Fruit fly (Drosophila melanogaster) whole organism, embryonic: ENCODE measurements around the gene Gprk2.

Experiments used
- ATbp ChIP-seq: fragments of 200-800 bp; sonication (Bioruptor generic); optimal IDR thresholded peaks from 2 replicates; lab custom pipeline; 2017; ENCODE audit warnings: missing biosample characterization, mild to moderate bottlenecking, missing genetic modification characterization, missing genetic modification reagents
- Asciz ChIP-seq: fragments of 200-800 bp; sonication (Bioruptor generic); optimal IDR thresholded peaks from 2 replicates; lab custom pipeline; 2017; ENCODE audit warnings: missing biosample characterization, mild to moderate bottlenecking, missing genetic modification characterization, missing genetic modification reagents
- Blimp-1 ChIP-seq: fragments of 200-800 bp; sonication (Bioruptor generic); optimal IDR thresholded peaks from 3 replicates; lab custom pipeline; 2018; ENCODE audit warnings: missing biosample characterization, missing genetic modification characterization, mild to moderate bottlenecking, moderate library complexity, missing genetic modification reagents
- CG10147 ChIP-seq: fragments of 200-800 bp; sonication (Bioruptor generic); optimal IDR thresholded peaks from 2 replicates; lab custom pipeline; 2019; ENCODE audit warnings: missing biosample characterization, mild to moderate bottlenecking, missing genetic modification characterization, moderate library complexity
- CG11456 ChIP-seq: fragments of 200-800 bp; sonication (Bioruptor generic); IDR thresholded peaks from 3 replicates; pipeline ENCODE4 v1.3.6; 2022; ENCODE audit warnings: missing biosample characterization, missing genetic modification characterization
- CG11560 ChIP-seq: fragments of 200-800 bp; sonication (Bioruptor generic); IDR thresholded peaks from 3 replicates; pipeline ENCODE4 v1.3.6; 2022; ENCODE audit warnings: missing biosample characterization, missing genetic modification characterization
- CG15479 ChIP-seq: fragments of 200-800 bp; sonication (Bioruptor generic); optimal IDR thresholded peaks from 3 replicates; lab custom pipeline; 2019; ENCODE audit warnings: missing biosample characterization, mild to moderate bottlenecking, missing genetic modification characterization, moderate library complexity
- CG15696 ChIP-seq: fragments of 200-800 bp; sonication (Bioruptor generic); optimal IDR thresholded peaks from 2 replicates; lab custom pipeline; 2019; ENCODE audit warnings: missing biosample characterization, mild to moderate bottlenecking, missing genetic modification characterization, moderate library complexity
- CG18764 ChIP-seq: fragments of 200-800 bp; sonication (Bioruptor generic); optimal IDR thresholded peaks from 3 replicates; lab custom pipeline; 2016; ENCODE audit warnings: missing biosample characterization, missing genetic modification characterization
- CG2678 ChIP-seq: fragments of 200-800 bp; sonication (Bioruptor generic); optimal IDR thresholded peaks from 3 replicates; lab custom pipeline; 2019; ENCODE audit warnings: missing biosample characterization, mild to moderate bottlenecking, missing genetic modification characterization, moderate library complexity
- CG32772 ChIP-seq: fragments of 200-800 bp; sonication (Bioruptor generic); IDR thresholded peaks from 2 replicates; pipeline ENCODE4 v1.3.6; 2022; ENCODE audit warnings: missing biosample characterization, missing genetic modification characterization
- CG3838 ChIP-seq: fragments of 200-800 bp; sonication (Bioruptor generic); optimal IDR thresholded peaks from 3 replicates; lab custom pipeline; 2016; ENCODE audit warnings: missing biosample characterization, missing genetic modification characterization
- CG4282 ChIP-seq: fragments of 200-800 bp; sonication (Bioruptor generic); optimal IDR thresholded peaks from 2 replicates; lab custom pipeline; 2016; ENCODE audit warnings: missing biosample characterization, missing genetic modification characterization
- CG5953 ChIP-seq: fragments of 200-800 bp; sonication (Bioruptor generic); IDR thresholded peaks from 2 replicates; pipeline ENCODE4 v1.3.6; 2022; ENCODE audit warnings: missing biosample characterization, missing genetic modification characterization
- CG6683 ChIP-seq: fragments of 200-800 bp; sonication (Bioruptor generic); optimal IDR thresholded peaks from 2 replicates; lab custom pipeline; 2017; ENCODE audit warnings: missing biosample characterization, mild to moderate bottlenecking, missing genetic modification characterization, missing genetic modification reagents
- CG8281 ChIP-seq: fragments of 200-800 bp; sonication (Bioruptor generic); optimal IDR thresholded peaks from 2 replicates; lab custom pipeline; 2018; ENCODE audit warnings: missing biosample characterization, mild to moderate bottlenecking, missing genetic modification characterization, moderate library complexity
- CG8924 ChIP-seq: fragments of 200-800 bp; optimal IDR thresholded peaks from 3 replicates; lab custom pipeline; 2019; ENCODE audit warnings: missing biosample characterization, mild to moderate bottlenecking, missing genetic modification characterization, moderate library complexity
- CG9215 ChIP-seq: fragments of 200-800 bp; sonication (Bioruptor generic); IDR thresholded peaks from 2 replicates; pipeline ENCODE4 v1.3.6; 2022; ENCODE audit warnings: missing biosample characterization, missing genetic modification characterization
- CrebB ChIP-seq: fragments of 200-800 bp; sonication (Bioruptor generic); optimal IDR thresholded peaks from 3 replicates; lab custom pipeline; 2018; ENCODE audit warnings: missing biosample characterization, mild to moderate bottlenecking, missing genetic modification characterization
- D19A ChIP-seq: fragments of 200-800 bp; optimal IDR thresholded peaks from 3 replicates; lab custom pipeline; 2019; ENCODE audit warnings: missing biosample characterization, mild to moderate bottlenecking, missing genetic modification characterization, moderate library complexity
- Dbx ChIP-seq: fragments of 200-800 bp; sonication (Bioruptor generic); IDR thresholded peaks from 3 replicates; pipeline ENCODE4 v1.3.6; 2022; ENCODE audit warnings: missing biosample characterization, missing genetic modification characterization
- Dll ChIP-seq: fragments of 200-800 bp; sonication (Bioruptor generic); IDR thresholded peaks from 4 replicates; pipeline ENCODE4 v1.3.6; 2022; ENCODE audit warnings: missing biosample characterization, missing genetic modification characterization; ENCODE audit not compliant: partially characterized antibody
- Doc2 ChIP-seq: fragments of 200-800 bp; sonication (Bioruptor generic); IDR thresholded peaks from 2 replicates; pipeline ENCODE4 v1.3.6; 2022; ENCODE audit warnings: missing biosample characterization, missing genetic modification characterization
- E2f1 ChIP-seq: fragments of 200-800 bp; sonication (Bioruptor generic); IDR thresholded peaks from 2 replicates; pipeline ENCODE4 v1.3.6; 2022; ENCODE audit warnings: missing biosample characterization, missing genetic modification characterization
- HmgZ ChIP-seq: fragments of 200-800 bp; sonication (Bioruptor generic); optimal IDR thresholded peaks from 2 replicates; lab custom pipeline; 2018; ENCODE audit warnings: missing biosample characterization, mild to moderate bottlenecking, missing genetic modification characterization
- Lpt ChIP-seq: fragments of >200 bp; optimal IDR thresholded peaks from 2 replicates; lab custom pipeline; 2018; ENCODE audit warnings: missing biosample characterization, missing genetic modification characterization
- NFAT ChIP-seq: fragments of 200-800 bp; sonication (Bioruptor generic); IDR thresholded peaks from 2 replicates; pipeline ENCODE4 v1.3.6; 2022; ENCODE audit warnings: missing biosample characterization, missing genetic modification characterization
- Opbp ChIP-seq: fragments of 200-800 bp; sonication (Bioruptor generic); IDR thresholded peaks from 3 replicates; pipeline ENCODE4 v1.3.6; 2022; ENCODE audit warnings: missing biosample characterization, missing genetic modification characterization; ENCODE audit not compliant: partially characterized antibody
- Optix ChIP-seq: fragments of 200-800 bp; sonication (Bioruptor generic); IDR thresholded peaks from 3 replicates; pipeline ENCODE4 v1.3.6; 2022; ENCODE audit warnings: missing biosample characterization, missing genetic modification characterization
- ase ChIP-seq: fragments of 200-800 bp; sonication (Bioruptor generic); IDR thresholded peaks from 3 replicates; pipeline ENCODE4 v1.3.6; 2022; ENCODE audit warnings: missing biosample characterization, missing genetic modification characterization
- bab2 ChIP-seq: fragments of 200-800 bp; sonication (Bioruptor generic); optimal IDR thresholded peaks from 2 replicates; lab custom pipeline; 2016; ENCODE audit warnings: missing biosample characterization, missing genetic modification characterization
- br ChIP-seq: fragments of >200 bp; optimal IDR thresholded peaks from 2 replicates; lab custom pipeline; 2017
- cas ChIP-seq: fragments of 200-800 bp; sonication (Bioruptor generic); IDR thresholded peaks from 2 replicates; pipeline ENCODE4 v1.3.6; 2022; ENCODE audit warnings: missing biosample characterization, missing genetic modification characterization
- chinmo ChIP-seq: fragments of 200-800 bp; sonication (Bioruptor generic); IDR thresholded peaks from 4 replicates; pipeline ENCODE4 v1.3.6; 2022; ENCODE audit warnings: missing biosample characterization, missing genetic modification characterization; ENCODE audit not compliant: partially characterized antibody
- dm ChIP-seq: fragments of 200-800 bp; sonication (Bioruptor generic); optimal IDR thresholded peaks from 3 replicates; lab custom pipeline; 2016; ENCODE audit warnings: missing biosample characterization, missing genetic modification characterization
- dmrt99B ChIP-seq: fragments of 200-800 bp; sonication (Bioruptor generic); optimal IDR thresholded peaks from 2 replicates; lab custom pipeline; 2018; ENCODE audit warnings: missing biosample characterization, mild to moderate bottlenecking, missing genetic modification characterization, moderate library complexity
- dpn ChIP-seq, 2 experiments: fragments of 200-800 bp; sonication (Bioruptor generic); optimal IDR thresholded peaks; 3 replicates each; lab custom pipeline; 2016; ENCODE audit warnings: missing biosample characterization in 2 of 2, missing genetic modification characterization in 2 of 2
- gfzf ChIP-seq: fragments of 200-800 bp; sonication (Bioruptor generic); optimal IDR thresholded peaks from 2 replicates; lab custom pipeline; 2016; ENCODE audit warnings: missing biosample characterization, mild to moderate bottlenecking, missing genetic modification characterization, moderate library complexity
- grn ChIP-seq: fragments of 200-800 bp; sonication (Bioruptor generic); optimal IDR thresholded peaks from 3 replicates; lab custom pipeline; 2017; ENCODE audit warnings: missing biosample characterization, missing genetic modification characterization
- lbe ChIP-seq: fragments of 200-800 bp; sonication (Bioruptor generic); optimal IDR thresholded peaks from 2 replicates; lab custom pipeline; 2016; ENCODE audit warnings: missing biosample characterization, mild to moderate bottlenecking, missing genetic modification characterization
- luna ChIP-seq: fragments of 200-800 bp; sonication (Bioruptor generic); optimal IDR thresholded peaks from 2 replicates; lab custom pipeline; 2016; ENCODE audit warnings: missing biosample characterization, missing genetic modification characterization
- mam ChIP-seq: fragments of 200-800 bp; sonication (Bioruptor generic); optimal IDR thresholded peaks from 3 replicates; lab custom pipeline; 2016; ENCODE audit warnings: missing biosample characterization, missing genetic modification characterization
- mld ChIP-seq: fragments of 200-800 bp; sonication (Bioruptor generic); IDR thresholded peaks from 3 replicates; pipeline ENCODE4 v1.3.6; 2022; ENCODE audit warnings: missing biosample characterization, missing genetic modification characterization; ENCODE audit not compliant: partially characterized antibody
- row ChIP-seq: fragments of 200-800 bp; sonication (Bioruptor generic); IDR thresholded peaks from 3 replicates; pipeline ENCODE4 v1.3.6; 2022; ENCODE audit warnings: missing biosample characterization, missing genetic modification characterization
- run ChIP-seq: fragments of 200-800 bp; sonication (Bioruptor generic); optimal IDR thresholded peaks from 3 replicates; lab custom pipeline; 2018; ENCODE audit warnings: missing biosample characterization, mild to moderate bottlenecking, missing genetic modification characterization
- schlank ChIP-seq: fragments of 200-800 bp; sonication (Bioruptor generic); optimal IDR thresholded peaks from 2 replicates; lab custom pipeline; 2018; ENCODE audit warnings: missing biosample characterization, mild to moderate bottlenecking, missing genetic modification characterization
- sisA ChIP-seq: fragments of 200-800 bp; sonication (Bioruptor generic); IDR thresholded peaks from 2 replicates; pipeline ENCODE4 v1.3.6; 2022; ENCODE audit warnings: missing biosample characterization, missing genetic modification characterization
- slbo ChIP-seq: fragments of 200-800 bp; sonication (Bioruptor generic); IDR thresholded peaks from 2 replicates; pipeline ENCODE4 v1.3.6; 2022; ENCODE audit warnings: missing biosample characterization, missing genetic modification characterization
- sqz ChIP-seq: fragments of 200-800 bp; sonication (Bioruptor generic); optimal IDR thresholded peaks from 3 replicates; lab custom pipeline; 2018; ENCODE audit warnings: missing biosample characterization, mild to moderate bottlenecking, missing genetic modification characterization
- twi ChIP-seq: fragments of 200-800 bp; optimal IDR thresholded peaks from 2 replicates; lab custom pipeline; 2019; ENCODE audit warnings: missing biosample characterization, mild to moderate bottlenecking, missing genetic modification characterization, moderate library complexity

Gene Gprk2

DNA sequence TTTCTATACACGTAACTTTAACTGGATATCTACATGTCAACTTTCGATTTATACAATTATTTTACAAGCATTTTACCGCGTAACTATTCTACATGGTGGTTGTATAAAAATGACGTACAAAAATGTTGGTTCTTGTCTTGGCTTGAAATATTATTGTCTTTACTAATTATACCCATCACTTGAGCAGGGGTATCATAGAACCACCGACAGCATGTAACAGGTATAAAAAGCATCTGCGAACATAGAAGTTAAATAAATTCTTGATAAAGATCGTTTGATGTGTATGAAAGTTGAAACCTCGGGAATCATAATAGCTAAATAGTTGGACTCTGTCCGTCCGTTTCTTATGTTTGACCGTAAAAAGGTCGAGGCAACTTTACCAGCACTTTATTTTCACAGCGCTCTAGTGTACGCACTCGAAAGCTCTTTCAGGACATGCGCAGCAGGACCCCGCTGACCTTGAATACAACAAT, 23.8 kb upstream of the Gprk2 start (continued):
- TF ChIP-seq CG2678 (peak; percentile 45), br (no peak), dmrt99B (peak; percentile 47), mld (GFP tag; lab: Robert Waterston, UW) (no peak), sisA (GFP tag; lab: Robert Waterston, UW) (peak; percentile 15; the same call in 1 of the 2 replicates), CG8924 (tag; lab: Kevin White, UChicago) (no peak), CG18764 (GFP tag; lab: Kevin White, UChicago) (no peak), ATbp (GFP tag; lab: Kevin White, UChicago) (peak; percentile 56), sqz (GFP tag; lab: Kevin White, UChicago) (no peak), run (tag; lab: Kevin White, UChicago) (no peak), HmgZ (tag; lab: Kevin White, UChicago) (peak; percentile 68), slbo (GFP tag; lab: Robert Waterston, UW) (peak; percentile 78), CrebB (tag; lab: Kevin White, UChicago) (peak; percentile 41), chinmo (GFP tag; lab: Robert Waterston, UW) (no peak), grn (GFP tag; lab: Kevin White, UChicago) (no peak), ase (GFP tag; lab: Robert Waterston, UW) (peak; percentile 23; the same call in 1 of the 3 replicates), CG32772 (GFP tag; lab: Robert Waterston, UW) (0 out of 2 replicates have a peak, but pooled peaks have one; percentile 13), CG11456 (GFP tag; lab: Robert Waterston, UW) (0 out of 3 replicates have a peak, but pooled peaks have one; percentile 50), CG15696 (tag; lab: Kevin White, UChicago) (no peak), gfzf (GFP tag; lab: Kevin White, UChicago) (no peak), twi (tag; lab: Kevin White, UChicago) (no peak), lbe (GFP tag; lab: Kevin White, UChicago) (no peak), CG3838 (peak; percentile 20), CG8281 (tag; lab: Kevin White, UChicago) (no peak), cas (GFP tag; lab: Robert Waterston, UW) (no peak), CG6683 (GFP tag; lab: Kevin White, UChicago) (no peak), Optix (GFP tag; lab: Robert Waterston, UW) (no peak; the same call in 2 of the 3 replicates), dm (GFP tag; lab: Kevin White, UChicago) (no peak), Dbx (peak; percentile 58; the same call in 2 of the 3 replicates), row (GFP tag; lab: Robert Waterston, UW) (peak; percentile 72), dpn (GFP tag; optimal IDR thresholded peaks at IDR 0.05; lab: Kevin White, UChicago) (peak; percentile 36 to 60), CG11560 (tag; lab: Robert Waterston, UW) (no peak), mam (GFP tag; lab: Kevin White, UChicago) (peak; percentile 62), luna (no peak), Dll (GFP tag; lab: Robert Waterston, UW) (no peak), CG15479 (GFP tag; lab: Kevin White, UChicago) (no peak), CG10147 (GFP tag; lab: Kevin White, UChicago) (no peak), bab2 (GFP tag; lab: Kevin White, UChicago) (peak; percentile 26), schlank (tag; lab: Kevin White, UChicago) (peak; percentile 53), CG4282 (GFP tag; lab: Kevin White, UChicago) (no peak), NFAT (GFP tag; lab: Robert Waterston, UW) (peak; percentile 63; the same call in 1 of the 2 replicates), E2f1 (0 out of 2 replicates have a peak, but pooled peaks have one; percentile 14), Asciz (GFP tag; lab: Kevin White, UChicago) (peak; percentile 14), CG5953 (GFP tag; lab: Robert Waterston, UW) (no peak), CG9215 (0 out of 2 replicates have a peak, but pooled peaks have one; percentile 20), D19A (no peak), Lpt (GFP tag; lab: Kevin White, UChicago) (no peak), Doc2 (GFP tag; lab: Robert Waterston, UW) (no peak), Blimp-1 (GFP tag; lab: Kevin White, UChicago) (peak; percentile 31), Opbp (GFP tag; lab: Robert Waterston, UW) (peak; percentile 56; the same call in 2 of the 3 replicates)
